Worm (Caenorhabditis elegans): ENCODE results near the gene C55A1.11.

DNA sequence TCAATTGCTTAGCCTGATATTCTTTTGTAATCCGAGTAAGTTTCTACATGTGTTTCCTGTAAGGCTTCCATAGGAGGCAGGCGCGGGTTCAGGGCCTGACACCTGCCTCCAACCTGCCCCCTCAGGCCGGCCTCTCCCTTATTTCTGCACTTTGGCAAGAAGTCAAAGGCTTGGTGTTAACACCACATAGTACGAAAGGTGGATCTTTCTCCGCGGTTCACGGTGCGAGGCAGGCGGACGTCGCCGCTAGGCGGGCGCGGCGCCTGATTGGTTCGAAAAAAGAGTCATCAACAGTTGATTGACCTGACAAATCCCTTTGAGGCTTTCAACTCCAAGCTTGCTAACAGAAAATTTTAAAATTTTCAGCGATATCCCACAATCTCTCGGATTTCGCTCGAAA is 49.2 kb downstream of the C55A1.11 start:
- TF ChIP-seq pqm-1 (tag; optimal IDR thresholded peaks at IDR 0.05) = no peak
- no peak for TF ChIP-seq T23F11.4 (GFP tag; optimal IDR thresholded peaks at IDR 0.05)
- no peak for TF ChIP-seq pha-2 (tag; optimal IDR thresholded peaks at IDR 0.05)
- TF ChIP-seq ceh-34 (tag; optimal IDR thresholded peaks at IDR 0.05) = no peak
- no peak for TF ChIP-seq ceh-18 (tag; optimal IDR thresholded peaks at IDR 0.05)
- no peak for TF ChIP-seq dve-1 (tag; optimal IDR thresholded peaks at IDR 0.05)
- no peak for TF ChIP-seq ceh-9 (tag; optimal IDR thresholded peaks at IDR 0.05)
- TF ChIP-seq ama-1 (optimal IDR thresholded peaks at IDR 0.05) = no peak
- no peak for TF ChIP-seq K02D7.2 (tag; optimal IDR thresholded peaks at IDR 0.05)
- TF ChIP-seq ceh-48 (tag; optimal IDR thresholded peaks at IDR 0.05) = no peak
- TF ChIP-seq fkh-6 (tag; optimal IDR thresholded peaks at IDR 0.05) = no peak
- TF ChIP-seq ceh-6 (GFP tag; optimal IDR thresholded peaks at IDR 0.05) = no peak
- no peak for TF ChIP-seq nfya-1 (tag; optimal IDR thresholded peaks at IDR 0.05)

Data from whole organism, late embryonic.